Worm (Caenorhabditis elegans): Measurements from ENCODE around the gene ZK688.11.
A peak's percentile ranks its signal among the peaks of the same experiment; 100 is the strongest.

ZK688.11 gene

ce11 chrIII:7911621-7912020 lies 26.9 kb upstream of the ZK688.11 start, which contains the start of gene ZK688.7:
ZK688.7 (minus strand) TSS chrIII:7911634.
- TF ChIP-seq mef-2 (tag; optimal IDR thresholded peaks at IDR 0.05) (no peak), mep-1 (tag; optimal IDR thresholded peaks at IDR 0.05) (peak; percentile 51), skn-1 (tag; optimal IDR thresholded peaks at IDR 0.05) (no peak), lin-14 (GFP tag; optimal IDR thresholded peaks at IDR 0.05) (peak; percentile 81), xbp-1 (tag; optimal IDR thresholded peaks at IDR 0.05) (no peak), ceh-8 (GFP tag; optimal IDR thresholded peaks at IDR 0.05) (no peak), nhr-20 (tag; optimal IDR thresholded peaks at IDR 0.05) (peak; percentile 57), alr-1 (tag; optimal IDR thresholded peaks at IDR 0.05; ENCODE audit: borderline replicate concordance) (no peak), pax-3 (tag; optimal IDR thresholded peaks at IDR 0.05) (no peak), lsy-2 (tag; optimal IDR thresholded peaks at IDR 0.05) (peak in 1 of 2 experiments; percentile 15), swsn-7 (tag; optimal IDR thresholded peaks at IDR 0.05) (no peak), vab-15 (tag; optimal IDR thresholded peaks at IDR 0.05) (no peak), dpl-1 (GFP tag; optimal IDR thresholded peaks at IDR 0.05) (peak; percentile 8 to 34 (median 33)), rnt-1 (tag; optimal IDR thresholded peaks at IDR 0.05) (no peak), mab-9 (GFP tag; IDR thresholded peaks at IDR 0.05) (no peak), lin-35 (GFP tag; optimal IDR thresholded peaks at IDR 0.05) (peak in 1 of 2 experiments; percentile 68), hpl-2 (GFP tag; optimal IDR thresholded peaks at IDR 0.05) (no peak), efl-1 (optimal IDR thresholded peaks at IDR 0.05) (peak; percentile 1 to 30), efl-1 (GFP tag; optimal IDR thresholded peaks at IDR 0.05 in 1 of 2) (peak; percentile 19 to 71), nhr-11 (tag; optimal IDR thresholded peaks at IDR 0.05) (no peak), tbx-2 (tag; optimal IDR thresholded peaks at IDR 0.05) (no peak), tlp-1 (tag; optimal IDR thresholded peaks at IDR 0.05) (no peak), mdl-1 (tag; optimal IDR thresholded peaks at IDR 0.05) (peak in 1 of 2 experiments; percentile 15), sptf-1 (tag; optimal IDR thresholded peaks at IDR 0.05) (no peak), irx-1 (tag; optimal IDR thresholded peaks at IDR 0.05) (no peak), pqm-1 (tag; optimal IDR thresholded peaks at IDR 0.05) (no peak), ceh-88 (GFP tag; IDR thresholded peaks at IDR 0.05) (no peak), nhr-71 (tag; optimal IDR thresholded peaks at IDR 0.05) (no peak), blmp-1 (tag; optimal IDR thresholded peaks at IDR 0.05) (peak; percentile 37), lin-15B (tag; optimal IDR thresholded peaks at IDR 0.05) (no peak), snu-23 (GFP tag; optimal IDR thresholded peaks at IDR 0.05) (peak; percentile 70), isw-1 (GFP tag; IDR thresholded peaks at IDR 0.05) (no peak), elt-3 (tag; optimal IDR thresholded peaks at IDR 0.05) (peak in 1 of 6 experiments; percentile 63), egl-27 (tag; optimal IDR thresholded peaks at IDR 0.05) (no peak), unc-98 (GFP tag; IDR thresholded peaks at IDR 0.05) (no peak), nhr-85 (tag) (peak; percentile 66), hlh-17 (GFP tag; optimal IDR thresholded peaks at IDR 0.05; ENCODE audit: borderline replicate concordance) (no peak), ceh-90 (tag; optimal IDR thresholded peaks at IDR 0.05) (no peak), sup-37 (GFP tag; optimal IDR thresholded peaks at IDR 0.05) (no peak), hlh-4 (tag; optimal IDR thresholded peaks at IDR 0.05) (no peak), lin-39 (tag; optimal IDR thresholded peaks at IDR 0.05) (no peak), nhr-90 (tag; optimal IDR thresholded peaks at IDR 0.05; ENCODE audit: poor library complexity) (peak; percentile 11), nhr-76 (tag; optimal IDR thresholded peaks at IDR 0.05) (no peak)

- TF ChIP-seq efl-1 (optimal IDR thresholded peaks at IDR 0.05) (no peak), efl-1 (GFP tag; optimal IDR thresholded peaks at IDR 0.05 in 1 of 2) (peak in 1 of 2 experiments; percentile 52), nhr-11 (tag; optimal IDR thresholded peaks at IDR 0.05) (no peak), lin-39 (tag; optimal IDR thresholded peaks at IDR 0.05) (no peak), mab-9 (GFP tag; IDR thresholded peaks at IDR 0.05) (no peak)
These were observed 24.5 kb upstream of the ZK688.11 start, which contains the start of gene ZK688.1 for ce11 chrIII:7909263-7909662. ZK688.1 (plus strand) TSS chrIII:7909563.
